Fruit fly (Drosophila melanogaster): ENCODE measurements around the gene wkd.

dm6 chr3R:11616219-11616618, 34.8 kb downstream of the wkd start:
- TF ChIP-seq pan (optimal IDR thresholded peaks at IDR 0.05), result no peak
- no peak for TF ChIP-seq usp (GFP tag; optimal IDR thresholded peaks at IDR 0.05)
- no peak for TF ChIP-seq psq (optimal IDR thresholded peaks at IDR 0.05)
- no peak for TF ChIP-seq CG8478 (optimal IDR thresholded peaks at IDR 0.05)
- TF ChIP-seq Dll (optimal IDR thresholded peaks at IDR 0.05), result no peak
- TF ChIP-seq EcR (GFP tag; optimal IDR thresholded peaks at IDR 0.05), result no peak
